Worm (Caenorhabditis elegans) whole organism, late embryonic: ENCODE results near the gene Y68A4B.3.

Source experiments
- hlh-6 ChIP-seq: sonication (generic microtip); optimal IDR thresholded peaks from 2 replicates; lab custom pipeline; 2016; ENCODE audit warnings: missing genotype, missing genetic modification characterization, missing compliant biosample characterization

Gene Y68A4B.3

ce11 chrV:17192238-17192637 is 50.2 kb downstream of the Y68A4B.3 start, which contains the start of gene srz-47:
Gene srz-47 (minus strand): TSS chrV:17192338.
- TF ChIP-seq hlh-6 (tag; lab: Kevin White, UChicago), result no peak
